Worm (Caenorhabditis elegans) whole organism, mixed stage, embryonic: ENCODE data around the gene plg-1.
A peak's percentile ranks its signal among the peaks of the same experiment; 100 is the strongest.

Experiments used
- M03D4.4 ChIP-seq: sonication (generic microtip); optimal IDR thresholded peaks from 2 replicates; lab custom pipeline; 2017; ENCODE audit warnings: mild to moderate bottlenecking, missing genetic modification characterization, missing compliant biosample characterization
- bed-3 ChIP-seq: fragments of 200-800 bp; sonication (Bioruptor generic); optimal IDR thresholded peaks from 3 replicates; lab custom pipeline; 2018; ENCODE audit warnings: mild to moderate bottlenecking, missing genetic modification characterization, moderate library complexity, missing compliant biosample characterization
- blmp-1 ChIP-seq: fragments of 150-350 bp; optimal IDR thresholded peaks from 2 replicates; lab custom pipeline; 2014; ENCODE audit warnings: missing biosample characterization, missing genetic modification characterization
- ceh-39 ChIP-seq: fragments of 150-350 bp; optimal IDR thresholded peaks from 2 replicates; lab custom pipeline; 2014; ENCODE audit warnings: missing biosample characterization, missing genetic modification characterization
- ceh-43 ChIP-seq: fragments of 200-800 bp; sonication (Bioruptor generic); optimal IDR thresholded peaks from 2 replicates; lab custom pipeline; 2018; ENCODE audit warnings: mild to moderate bottlenecking, missing genetic modification characterization, moderate library complexity, missing compliant biosample characterization
- ceh-83 ChIP-seq: fragments of 200-800 bp; sonication (Bioruptor generic); optimal IDR thresholded peaks from 2 replicates; lab custom pipeline; 2018; ENCODE audit warnings: mild to moderate bottlenecking, missing genetic modification characterization, missing compliant biosample characterization
- ces-1 ChIP-seq: fragments of 150-350 bp; optimal IDR thresholded peaks from 2 replicates; lab custom pipeline; 2014; ENCODE audit warnings: missing biosample characterization, missing genetic modification reagents, missing genetic modification characterization
- cnd-1 ChIP-seq: fragments of 200-800 bp; sonication (Bioruptor generic); optimal IDR thresholded peaks from 2 replicates; lab custom pipeline; 2018; ENCODE audit warnings: mild to moderate bottlenecking, missing genetic modification characterization, missing compliant biosample characterization
- drap-1 ChIP-seq: fragments of 200-800 bp; sonication (Bioruptor generic); optimal IDR thresholded peaks from 3 replicates; lab custom pipeline; 2018; ENCODE audit warnings: mild to moderate bottlenecking, missing genetic modification characterization, missing compliant biosample characterization
- elt-1 ChIP-seq: sonication (generic microtip); optimal IDR thresholded peaks from 2 replicates; lab custom pipeline; 2017; ENCODE audit warnings: missing genetic modification characterization, mild to moderate bottlenecking, missing compliant biosample characterization, antibody characterized with exemption, moderate library complexity, borderline replicate concordance; ENCODE audit not compliant: insufficient read depth
- elt-3 ChIP-seq: fragments of 150-350 bp; optimal IDR thresholded peaks from 2 replicates; lab custom pipeline; 2014; ENCODE audit warnings: missing biosample characterization, missing genetic modification characterization
- flh-1 ChIP-seq: fragments of 200-800 bp; sonication (Bioruptor generic); optimal IDR thresholded peaks from 2 replicates; lab custom pipeline; 2018; ENCODE audit warnings: mild to moderate bottlenecking, missing genetic modification characterization, moderate library complexity, missing compliant biosample characterization
- ham-2 ChIP-seq: fragments of 200-800 bp; sonication (Bioruptor generic); optimal IDR thresholded peaks from 2 replicates; lab custom pipeline; 2018; ENCODE audit warnings: mild to moderate bottlenecking, missing genetic modification characterization, missing compliant biosample characterization
- hlh-1 ChIP-seq: fragments of 150-350 bp; optimal IDR thresholded peaks from 2 replicates; lab custom pipeline; 2014; ENCODE audit warnings: missing biosample characterization, missing genetic modification reagents, missing genetic modification characterization
- lin-13 ChIP-seq: fragments of 150-350 bp; optimal IDR thresholded peaks from 2 replicates; lab custom pipeline; 2014; ENCODE audit warnings: missing biosample characterization, missing genetic modification characterization
- lin-32 ChIP-seq: fragments of 200-800 bp; sonication (Bioruptor generic); optimal IDR thresholded peaks from 2 replicates; lab custom pipeline; 2018; ENCODE audit warnings: mild to moderate bottlenecking, missing genetic modification characterization, missing compliant biosample characterization
- lsy-2 ChIP-seq: fragments of 150-350 bp; optimal IDR thresholded peaks from 2 replicates; lab custom pipeline; 2014; ENCODE audit warnings: missing biosample characterization, missing genetic modification characterization
- mab-5 ChIP-seq: fragments of 150-350 bp; optimal IDR thresholded peaks from 2 replicates; lab custom pipeline; 2014; ENCODE audit warnings: missing biosample characterization, missing genetic modification characterization
- mep-1 ChIP-seq: fragments of 150-350 bp; optimal IDR thresholded peaks from 2 replicates; lab custom pipeline; 2017; ENCODE audit warnings: missing biosample characterization, missing genetic modification reagents, missing genetic modification characterization, inconsistent platforms
- mls-2 ChIP-seq: sonication (generic microtip); optimal IDR thresholded peaks from 2 replicates; lab custom pipeline; 2016; ENCODE audit warnings: mild to moderate bottlenecking, missing genetic modification characterization, moderate library complexity, missing compliant biosample characterization
- nhr-12 ChIP-seq: fragments of 150-350 bp; optimal IDR thresholded peaks from 2 replicates; lab custom pipeline; 2014; ENCODE audit warnings: missing biosample characterization, missing genetic modification characterization
- nhr-2 ChIP-seq: fragments of 150-350 bp; optimal IDR thresholded peaks from 2 replicates; lab custom pipeline; 2014; ENCODE audit warnings: missing biosample characterization, missing genetic modification characterization
- nhr-237 ChIP-seq: fragments of 150-350 bp; optimal IDR thresholded peaks from 2 replicates; lab custom pipeline; 2014; ENCODE audit warnings: missing biosample characterization, missing genetic modification characterization
- nhr-28 ChIP-seq: fragments of 150-350 bp; optimal IDR thresholded peaks from 2 replicates; lab custom pipeline; 2014; ENCODE audit warnings: missing biosample characterization, missing genetic modification characterization
- nhr-76 ChIP-seq: sonication (generic microtip); optimal IDR thresholded peaks from 2 replicates; lab custom pipeline; 2017; ENCODE audit warnings: missing biosample characterization, missing genetic modification characterization
- pha-4 ChIP-seq: fragments of 150-350 bp; optimal IDR thresholded peaks from 2 replicates; lab custom pipeline; 2018; ENCODE audit warnings: missing biosample characterization, missing genetic modification reagents, missing genetic modification characterization
- snpc-4 ChIP-seq: fragments of 150-350 bp; optimal IDR thresholded peaks from 2 replicates; lab custom pipeline; 2014; ENCODE audit warnings: missing biosample characterization, missing genetic modification characterization
- sptf-1 ChIP-seq: sonication (generic microtip); optimal IDR thresholded peaks from 2 replicates; lab custom pipeline; 2017; ENCODE audit warnings: mild to moderate bottlenecking, missing genetic modification characterization, moderate library complexity, missing compliant biosample characterization
- tbx-8 ChIP-seq: fragments of 200-800 bp; sonication (Bioruptor generic); optimal IDR thresholded peaks from 2 replicates; lab custom pipeline; 2018; ENCODE audit warnings: mild to moderate bottlenecking, missing genetic modification characterization, moderate library complexity, missing compliant biosample characterization
- unc-120 ChIP-seq: sonication (generic microtip); optimal IDR thresholded peaks from 2 replicates; lab custom pipeline; 2017; ENCODE audit warnings: missing genetic modification characterization, missing compliant biosample characterization; ENCODE audit not compliant: poor library complexity, severe bottlenecking
- unc-39 ChIP-seq: fragments of 150-350 bp; optimal IDR thresholded peaks from 2 replicates; lab custom pipeline; 2014; ENCODE audit warnings: missing biosample characterization, missing genetic modification characterization
- unc-62 ChIP-seq: fragments of 150-350 bp; optimal IDR thresholded peaks from 2 replicates; lab custom pipeline; 2014; ENCODE audit warnings: missing biosample characterization, missing genetic modification reagents, missing genetic modification characterization
- zip-8 ChIP-seq: fragments of 150-350 bp; optimal IDR thresholded peaks from 2 replicates; lab custom pipeline; 2014; ENCODE audit warnings: missing biosample characterization, missing genetic modification characterization
- ztf-11 ChIP-seq: fragments of 150-350 bp; optimal IDR thresholded peaks from 2 replicates; lab custom pipeline; 2014; ENCODE audit warnings: missing biosample characterization, missing genetic modification characterization

The plg-1 gene

DNA sequence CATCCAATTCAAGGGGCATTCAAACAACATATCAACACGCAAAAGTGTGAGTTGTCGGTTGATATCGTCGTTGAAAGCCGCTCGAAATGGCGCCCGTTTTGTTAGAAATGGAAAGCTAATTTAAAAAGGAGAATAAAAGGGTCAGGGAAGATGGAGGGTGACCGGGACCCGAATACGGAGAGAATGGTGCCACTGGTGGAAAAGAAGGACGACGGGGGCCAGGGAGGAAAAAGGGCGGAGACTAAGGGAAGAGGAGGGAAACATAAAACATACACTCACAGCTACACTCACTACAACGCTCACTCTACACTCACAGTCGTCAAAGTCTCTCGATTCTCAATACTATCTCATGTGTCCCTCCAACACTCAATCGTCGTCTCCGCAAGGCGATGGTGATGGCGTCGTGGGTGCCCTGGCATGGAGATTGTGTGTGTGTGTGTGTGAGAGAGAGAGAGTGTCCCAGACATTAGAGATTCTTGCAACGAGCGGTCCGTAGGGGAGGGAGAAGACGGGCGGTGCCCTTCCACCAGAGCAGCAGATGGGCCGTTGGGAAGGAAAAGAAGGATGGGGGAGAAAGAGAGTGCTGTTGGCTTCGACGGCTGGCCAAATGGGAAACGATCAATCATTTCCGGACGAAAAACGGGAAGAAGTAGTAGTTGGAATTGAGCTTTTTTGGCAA is 22.1 kb downstream of the plg-1 start:
- TF ChIP-seq unc-62 (GFP tag; lab: Kevin White, UChicago) (peak; percentile 91), hlh-1 (tag; lab: Kevin White, UChicago) (peak; percentile 69), lsy-2 (tag; lab: Kevin White, UChicago) (peak; percentile 33), lin-32 (GFP tag; lab: Kevin White, UChicago) (peak; percentile 85), mls-2 (peak; percentile 85), M03D4.4 (peak; percentile 60), snpc-4 (no peak), nhr-12 (peak; percentile 67), unc-39 (tag; lab: Kevin White, UChicago) (peak; percentile 22), drap-1 (GFP tag; lab: Kevin White, UChicago) (peak; percentile 74), nhr-28 (no peak), sptf-1 (tag; lab: Kevin White, UChicago) (peak; percentile 60), elt-1 (no peak), blmp-1 (tag; lab: Kevin White, UChicago) (no peak), ces-1 (GFP tag; lab: Kevin White, UChicago) (peak; percentile 23), ham-2 (GFP tag; lab: Kevin White, UChicago) (no peak), pha-4 (tag; lab: Kevin White, UChicago) (peak; percentile 20), unc-120 (peak; percentile 100), elt-3 (tag; lab: Kevin White, UChicago) (no peak), flh-1 (GFP tag; lab: Kevin White, UChicago) (peak; percentile 34), lin-13 (peak; percentile 2), mab-5 (no peak), nhr-2 (tag; lab: Kevin White, UChicago) (peak; percentile 21), ztf-11 (tag; lab: Kevin White, UChicago) (peak; percentile 57), tbx-8 (GFP tag; lab: Kevin White, UChicago) (peak; percentile 71), nhr-237 (tag; lab: Kevin White, UChicago) (peak; percentile 19), cnd-1 (peak; percentile 78), ceh-43 (GFP tag; lab: Kevin White, UChicago) (peak; percentile 23), ceh-39 (tag; lab: Kevin White, UChicago) (peak; percentile 42), mep-1 (tag; lab: Kevin White, UChicago) (peak; percentile 87), ceh-83 (no peak)

DNA sequence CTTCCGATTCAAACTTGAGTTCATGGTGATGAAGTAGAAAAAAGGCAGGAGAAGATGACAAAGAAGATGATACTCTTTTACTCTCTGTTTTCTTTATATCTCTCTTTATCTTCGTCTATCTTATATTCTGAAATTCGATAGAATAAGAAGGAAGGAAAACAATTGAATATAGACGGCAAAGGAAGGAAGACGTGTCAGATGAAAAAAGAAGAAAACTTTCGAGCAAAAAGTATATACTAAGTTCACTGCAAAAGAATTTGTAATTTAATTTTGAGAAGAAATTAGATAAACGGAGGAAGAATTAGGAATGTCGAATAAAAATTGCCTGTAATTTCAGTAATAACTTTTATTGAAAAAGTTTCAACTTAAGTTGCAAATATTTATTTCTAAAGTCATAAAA is 24.9 kb downstream of the plg-1 start, which contains the start of gene K01F9.2:
Gene K01F9.2 (minus strand): TSS at position 127 of the 400 bp plus-strand sequence.
- no peak for TF ChIP-seq nhr-76 (tag; lab: Kevin White, UChicago)
- peak; percentile 91 for TF ChIP-seq ces-1 (GFP tag; lab: Kevin White, UChicago)

- no peak for TF ChIP-seq M03D4.4
- no peak for TF ChIP-seq ceh-39 (tag; lab: Kevin White, UChicago)
- no peak for TF ChIP-seq zip-8 (tag; lab: Kevin White, UChicago)
These were observed 26.9 kb downstream of the plg-1 start for ce11 chrIII:8878960-8879359.

DNA sequence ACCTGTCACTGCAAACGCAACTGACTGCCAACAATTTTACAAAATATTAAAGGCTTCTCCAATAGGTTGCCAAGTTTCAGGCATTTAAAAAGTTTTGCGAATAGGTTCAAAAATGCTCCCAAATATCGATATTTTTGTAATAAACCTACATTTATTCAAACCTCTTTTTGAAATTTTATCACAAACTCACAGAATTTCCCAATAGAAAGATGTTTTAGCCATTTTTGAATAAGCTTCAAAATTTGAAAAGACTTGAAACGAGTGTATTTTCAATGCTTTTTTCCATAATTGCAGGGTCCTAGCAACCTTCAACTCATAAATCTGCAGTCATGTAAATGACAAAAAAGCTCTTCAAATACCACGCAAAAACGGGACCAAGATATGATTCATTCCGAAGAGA is 30.3 kb downstream of the plg-1 start:
- TF ChIP-seq bed-3 (GFP tag; lab: Kevin White, UChicago) (no peak), mep-1 (tag; lab: Kevin White, UChicago) (no peak)

DNA sequence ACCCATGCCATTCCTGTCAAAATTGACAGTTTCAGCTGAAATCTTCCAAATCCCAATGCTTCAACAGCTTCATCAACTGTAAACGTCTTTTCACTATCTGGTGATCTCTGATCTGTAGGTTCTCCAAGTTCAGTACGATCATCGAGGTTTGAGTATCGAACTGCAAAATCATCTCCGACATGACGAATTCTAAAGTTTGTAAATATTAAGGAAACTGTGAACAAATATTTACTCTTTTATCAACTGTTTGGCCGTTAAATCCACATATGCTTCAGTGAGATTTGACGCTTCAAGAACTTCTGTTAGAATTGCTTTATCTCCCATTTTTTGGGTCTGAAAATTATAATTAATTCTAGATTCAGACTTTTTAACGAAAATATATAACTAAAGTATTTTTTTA is 33.1 kb downstream of the plg-1 start, which contains the start of gene svop-1:
Gene svop-1 (minus strand): TSS at position 339 of the 400 bp plus-strand sequence.
- no peak for TF ChIP-seq ceh-43 (GFP tag; lab: Kevin White, UChicago)
- TF ChIP-seq flh-1 (GFP tag; lab: Kevin White, UChicago): no peak
- TF ChIP-seq pha-4 (tag; lab: Kevin White, UChicago): no peak
- TF ChIP-seq ztf-11 (tag; lab: Kevin White, UChicago): no peak
